Fruit fly (Drosophila melanogaster): ENCODE measurements around the gene CG7542.
A peak's percentile ranks its signal among the peaks of the same experiment; 100 is the strongest.

CG7542 gene

DNA sequence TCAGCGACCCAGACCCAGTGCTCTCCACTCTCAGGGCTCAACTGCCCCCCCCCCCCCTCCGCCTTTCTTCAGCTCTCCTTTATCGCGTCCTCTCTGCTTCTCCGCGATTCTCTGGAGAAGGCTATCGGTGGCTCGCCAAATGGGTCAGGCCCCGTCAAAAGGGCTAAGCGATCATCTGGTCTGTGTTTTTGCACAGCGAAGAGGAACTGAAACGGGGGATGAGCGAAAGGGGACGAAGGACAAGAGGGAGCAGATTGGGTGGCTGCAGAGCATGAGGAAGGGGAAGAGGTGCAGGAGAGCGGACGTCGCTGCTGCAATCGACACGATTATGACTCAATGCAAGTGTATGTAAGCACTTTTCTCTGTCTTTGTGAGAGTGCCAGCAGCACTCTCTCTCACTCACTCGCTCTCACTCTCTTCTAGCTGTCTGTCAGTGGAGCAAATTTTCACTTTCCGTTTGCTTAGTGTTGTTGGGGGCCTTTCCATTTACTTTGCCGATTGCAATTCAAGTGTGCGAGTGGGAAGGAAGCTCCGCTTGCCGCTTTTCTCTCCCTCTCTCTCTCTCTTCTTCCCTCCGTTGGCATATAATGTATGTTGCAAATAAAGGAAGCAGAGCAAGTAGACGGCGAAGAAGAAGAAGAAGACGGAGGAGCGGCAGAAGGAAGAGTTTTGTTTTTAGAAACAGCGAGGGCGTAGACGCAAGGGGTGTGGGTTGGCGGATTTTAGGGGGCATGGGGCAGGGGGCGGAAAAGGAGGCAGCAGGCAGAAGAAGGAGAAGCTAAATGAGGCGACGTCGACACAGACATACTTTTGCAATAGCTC lies 28.1 kb downstream of the CG7542 start (continued):
- peak; percentile 100 for TF ChIP-seq svp (GFP tag)
- no peak; the same call in 1 of the 3 replicates for TF ChIP-seq eg (GFP tag; IDR thresholded peaks at IDR 0.05)
- no peak for TF ChIP-seq esn (GFP tag; optimal IDR thresholded peaks at IDR 0.05)
- peak; percentile 95 for TF ChIP-seq vri (GFP tag; optimal IDR thresholded peaks at IDR 0.05)

dm6 chr3L:17578413-17578812 lies 28.8 kb downstream of the CG7542 start:
- TF ChIP-seq CG6276 (GFP tag; optimal IDR thresholded peaks at IDR 0.05), result peak; percentile 77
- TF ChIP-seq CG31627 (GFP tag; optimal IDR thresholded peaks at IDR 0.05), result peak; percentile 72
- peak; percentile 49 for TF ChIP-seq Sox102F (GFP tag; optimal IDR thresholded peaks at IDR 0.05)
- peak; percentile 90 for TF ChIP-seq CG15336 (GFP tag; IDR thresholded peaks at IDR 0.05)
- no peak for TF ChIP-seq fd85E (GFP tag; optimal IDR thresholded peaks at IDR 0.05)
- peak; percentile 80 for TF ChIP-seq eg (GFP tag; IDR thresholded peaks at IDR 0.05)
- TF ChIP-seq Hr4 (GFP tag; optimal IDR thresholded peaks at IDR 0.05), result peak; percentile 88
- TF ChIP-seq Eip93F (GFP tag; optimal IDR thresholded peaks at IDR 0.05), result no peak
- peak; percentile 72 for TF ChIP-seq topi (GFP tag; optimal IDR thresholded peaks at IDR 0.05)
- TF ChIP-seq CG9139 (GFP tag; optimal IDR thresholded peaks at IDR 0.05), result peak; percentile 93
- TF ChIP-seq acj6 (GFP tag; optimal IDR thresholded peaks at IDR 0.05), result peak; percentile 94
- peak; percentile 95 for TF ChIP-seq CG8632 (GFP tag; optimal IDR thresholded peaks at IDR 0.05)
- TF ChIP-seq Ets96B (tag; optimal IDR thresholded peaks at IDR 0.05), result peak; percentile 99
- peak; percentile 99 for TF ChIP-seq CG3032 (tag; optimal IDR thresholded peaks at IDR 0.05)
- peak; percentile 92 for TF ChIP-seq CG3919 (GFP tag; optimal IDR thresholded peaks at IDR 0.05)
- peak; percentile 81 for TF ChIP-seq CG7368 (GFP tag; optimal IDR thresholded peaks at IDR 0.05)
- TF ChIP-seq CG6792 (GFP tag; optimal IDR thresholded peaks at IDR 0.05), result peak; percentile 84
- peak; percentile 73 for TF ChIP-seq Smox (GFP tag; optimal IDR thresholded peaks at IDR 0.05)
- peak; percentile 90 for TF ChIP-seq pdm3 (GFP tag; optimal IDR thresholded peaks at IDR 0.05)
- peak; percentile 98 for TF ChIP-seq Eip78C (GFP tag)
- TF ChIP-seq Sox15 (GFP tag; optimal IDR thresholded peaks at IDR 0.05), result peak; percentile 84
- TF ChIP-seq CG8319 (GFP tag; optimal IDR thresholded peaks at IDR 0.05), result peak; percentile 82
- peak; percentile 97 for TF ChIP-seq CG6808 (GFP tag; optimal IDR thresholded peaks at IDR 0.05)
- peak; percentile 97 for TF ChIP-seq spab (GFP tag; optimal IDR thresholded peaks at IDR 0.05)
- TF ChIP-seq CG11902 (GFP tag; optimal IDR thresholded peaks at IDR 0.05), result peak; percentile 75
- TF ChIP-seq CG32006 (GFP tag; optimal IDR thresholded peaks at IDR 0.05), result peak; percentile 93
- TF ChIP-seq CG4318 (GFP tag; optimal IDR thresholded peaks at IDR 0.05), result peak; percentile 89
- peak; percentile 91 for TF ChIP-seq CG6163 (GFP tag; IDR thresholded peaks at IDR 0.05)
- TF ChIP-seq net (GFP tag; optimal IDR thresholded peaks at IDR 0.05), result peak; percentile 88
- no peak for TF ChIP-seq Hr38 (GFP tag; optimal IDR thresholded peaks at IDR 0.05)
- TF ChIP-seq CG1621 (tag; optimal IDR thresholded peaks at IDR 0.05), result peak; percentile 81
- peak; percentile 80 for TF ChIP-seq Gug (GFP tag; IDR thresholded peaks at IDR 0.05)
- TF ChIP-seq Sox14 (GFP tag; optimal IDR thresholded peaks at IDR 0.05), result peak; percentile 88
- TF ChIP-seq CG10631 (GFP tag; optimal IDR thresholded peaks at IDR 0.05), result peak; percentile 96
- no peak for TF ChIP-seq Blimp-1 (GFP tag; optimal IDR thresholded peaks at IDR 0.05)
- TF ChIP-seq Ets21C (GFP tag; optimal IDR thresholded peaks at IDR 0.05), result peak; percentile 41
- peak; percentile 85 for TF ChIP-seq CG11762 (GFP tag; optimal IDR thresholded peaks at IDR 0.05; ENCODE audit: insufficient read depth)
- TF ChIP-seq achi (GFP tag; optimal IDR thresholded peaks at IDR 0.05), result peak; percentile 93
- TF ChIP-seq Lpt (GFP tag; optimal IDR thresholded peaks at IDR 0.05), result peak; percentile 52
- peak; percentile 69 for TF ChIP-seq lz (GFP tag; optimal IDR thresholded peaks at IDR 0.05)
- peak; percentile 94 for TF ChIP-seq OdsH (GFP tag; optimal IDR thresholded peaks at IDR 0.05)
- peak; percentile 97 for TF ChIP-seq fd59A (GFP tag; optimal IDR thresholded peaks at IDR 0.05)
- TF ChIP-seq dac (GFP tag; optimal IDR thresholded peaks at IDR 0.05), result peak; percentile 16
- TF ChIP-seq esn (GFP tag; optimal IDR thresholded peaks at IDR 0.05), result peak; percentile 84
- TF ChIP-seq CG16779 (tag; optimal IDR thresholded peaks at IDR 0.05), result peak; percentile 90
- peak; percentile 94 for TF ChIP-seq CG8119 (GFP tag; IDR thresholded peaks at IDR 0.05)
- peak; percentile 68 for TF ChIP-seq cyc (GFP tag; optimal IDR thresholded peaks at IDR 0.05)
